Fruit fly (Drosophila melanogaster) whole organism, embryonic: Measurements from ENCODE around the gene CG34347.
A peak's percentile ranks its signal among the peaks of the same experiment; 100 is the strongest.

Experiments used
- ATbp ChIP-seq: fragments of 200-800 bp; sonication (Bioruptor generic); optimal IDR thresholded peaks from 2 replicates; lab custom pipeline; 2017; ENCODE audit warnings: missing biosample characterization, mild to moderate bottlenecking, missing genetic modification characterization, missing genetic modification reagents
- Atf-2 ChIP-seq: fragments of 200-800 bp; sonication (Bioruptor generic); optimal IDR thresholded peaks from 2 replicates; lab custom pipeline; 2016; ENCODE audit warnings: missing biosample characterization, missing genetic modification characterization
- Bteb2 ChIP-seq: fragments of 200-800 bp; sonication (Bioruptor generic); optimal IDR thresholded peaks from 2 replicates; lab custom pipeline; 2016; ENCODE audit warnings: missing biosample characterization, missing genetic modification characterization
- C15 ChIP-seq: fragments of 200-800 bp; sonication (Bioruptor generic); IDR thresholded peaks from 3 replicates; pipeline ENCODE4 v1.3.6; 2022; ENCODE audit warnings: missing biosample characterization, missing genetic modification characterization
- CG10274 ChIP-seq: fragments of 200-800 bp; sonication (Bioruptor generic); optimal IDR thresholded peaks from 3 replicates; lab custom pipeline; 2017; ENCODE audit warnings: missing biosample characterization, mild to moderate bottlenecking, missing genetic modification characterization
- CG10321 ChIP-seq: fragments of 200-800 bp; sonication (Bioruptor generic); IDR thresholded peaks from 2 replicates; pipeline ENCODE4 v1.3.6; 2022; ENCODE audit warnings: missing biosample characterization, missing genetic modification characterization
- CG11247 ChIP-seq: fragments of 200-800 bp; sonication (Bioruptor generic); IDR thresholded peaks from 2 replicates; pipeline ENCODE4 v1.3.6; 2022; ENCODE audit warnings: missing biosample characterization, missing genetic modification characterization
- CG13287 ChIP-seq: fragments of 200-800 bp; sonication (Bioruptor generic); IDR thresholded peaks from 2 replicates; pipeline ENCODE4 v1.3.6; 2022; ENCODE audit warnings: missing biosample characterization, missing genetic modification characterization; ENCODE audit not compliant: partially characterized antibody
- CG13624 ChIP-seq: fragments of 200-800 bp; sonication (Bioruptor generic); optimal IDR thresholded peaks from 2 replicates; lab custom pipeline; 2016; ENCODE audit warnings: missing biosample characterization, missing genetic modification characterization
- CG13894 ChIP-seq: fragments of 200-800 bp; sonication (Bioruptor generic); optimal IDR thresholded peaks from 3 replicates; lab custom pipeline; 2018; ENCODE audit warnings: missing biosample characterization, mild to moderate bottlenecking, missing genetic modification characterization, moderate library complexity
- CG16779 ChIP-seq: fragments of 200-800 bp; sonication (Bioruptor generic); IDR thresholded peaks from 2 replicates; pipeline ENCODE4 v1.3.6; 2022; ENCODE audit warnings: missing biosample characterization, missing genetic modification characterization
- CG17802 ChIP-seq: fragments of 200-800 bp; sonication (Bioruptor generic); optimal IDR thresholded peaks from 2 replicates; lab custom pipeline; 2018; ENCODE audit warnings: missing biosample characterization, mild to moderate bottlenecking, missing genetic modification characterization, moderate library complexity
- CG1792 ChIP-seq: fragments of 200-800 bp; sonication (Bioruptor generic); optimal IDR thresholded peaks from 2 replicates; lab custom pipeline; 2016; ENCODE audit warnings: missing biosample characterization, missing genetic modification characterization
- CG18476 ChIP-seq: fragments of 200-800 bp; sonication (Bioruptor generic); optimal IDR thresholded peaks from 2 replicates; lab custom pipeline; 2016; ENCODE audit warnings: missing biosample characterization, mild to moderate bottlenecking, missing genetic modification characterization
- CG2202 ChIP-seq: fragments of 200-800 bp; sonication (Bioruptor generic); optimal IDR thresholded peaks from 2 replicates; lab custom pipeline; 2018; ENCODE audit warnings: missing biosample characterization, mild to moderate bottlenecking, missing genetic modification characterization
- CG31441 ChIP-seq: fragments of 200-800 bp; sonication (Bioruptor generic); IDR thresholded peaks from 2 replicates; pipeline ENCODE4 v1.3.6; 2022; ENCODE audit warnings: missing biosample characterization, missing genetic modification characterization
- CG3838 ChIP-seq: fragments of 200-800 bp; sonication (Bioruptor generic); optimal IDR thresholded peaks from 3 replicates; lab custom pipeline; 2016; ENCODE audit warnings: missing biosample characterization, missing genetic modification characterization
- CG4404 ChIP-seq: fragments of 200-800 bp; sonication (Bioruptor generic); IDR thresholded peaks from 2 replicates; pipeline ENCODE4 v1.3.6; 2022; ENCODE audit warnings: missing biosample characterization, missing genetic modification characterization
- CG6683 ChIP-seq: fragments of 200-800 bp; sonication (Bioruptor generic); optimal IDR thresholded peaks from 2 replicates; lab custom pipeline; 2017; ENCODE audit warnings: missing biosample characterization, mild to moderate bottlenecking, missing genetic modification characterization, missing genetic modification reagents
- CG9215 ChIP-seq: fragments of 200-800 bp; sonication (Bioruptor generic); IDR thresholded peaks from 2 replicates; pipeline ENCODE4 v1.3.6; 2022; ENCODE audit warnings: missing biosample characterization, missing genetic modification characterization
- CG9609 ChIP-seq: fragments of 200-800 bp; sonication (Bioruptor generic); optimal IDR thresholded peaks from 3 replicates; lab custom pipeline; 2016; ENCODE audit warnings: missing biosample characterization, missing genetic modification characterization
- CTCF ChIP-seq: fragments of 200-800 bp; sonication (Bioruptor generic); optimal IDR thresholded peaks from 2 replicates; lab custom pipeline; 2017; ENCODE audit warnings: missing biosample characterization, mild to moderate bottlenecking, missing genetic modification characterization, moderate library complexity
- D ChIP-seq, 2 experiments: fragments of 200-800 bp in 1 of 2; fragments of >200 bp in 1 of 2; sonication (Bioruptor generic) in 1 of 2; optimal IDR thresholded peaks; 2 replicates in 1 of 2; 3 replicates in 1 of 2; lab custom pipeline; 2017; ENCODE audit warnings: mild to moderate bottlenecking in 1 of 2, missing biosample characterization in 1 of 2, missing genetic modification characterization in 1 of 2, missing genetic modification reagents in 1 of 2
- D19B ChIP-seq: fragments of 200-800 bp; sonication (Bioruptor generic); optimal IDR thresholded peaks from 2 replicates; lab custom pipeline; 2017; ENCODE audit warnings: missing biosample characterization, mild to moderate bottlenecking, missing genetic modification characterization
- Dll ChIP-seq: fragments of 200-800 bp; sonication (Bioruptor generic); IDR thresholded peaks from 4 replicates; pipeline ENCODE4 v1.3.6; 2022; ENCODE audit warnings: missing biosample characterization, missing genetic modification characterization; ENCODE audit not compliant: partially characterized antibody
- Hsf ChIP-seq: fragments of 200-800 bp; sonication (Bioruptor generic); optimal IDR thresholded peaks from 3 replicates; lab custom pipeline; 2016; ENCODE audit warnings: missing biosample characterization, missing genetic modification characterization
- Kr ChIP-seq: fragments of 200-800 bp; sonication (Bioruptor generic); optimal IDR thresholded peaks from 2 replicates; lab custom pipeline; 2017; ENCODE audit warnings: missing biosample characterization, mild to moderate bottlenecking, missing genetic modification characterization
- NC2α ChIP-seq: fragments of 200-800 bp; sonication (Bioruptor generic); optimal IDR thresholded peaks from 2 replicates; lab custom pipeline; 2016; ENCODE audit warnings: missing biosample characterization, missing genetic modification characterization
- PHDP ChIP-seq: fragments of 200-800 bp; sonication (Bioruptor generic); optimal IDR thresholded peaks from 3 replicates; lab custom pipeline; 2018; ENCODE audit warnings: missing biosample characterization, mild to moderate bottlenecking, missing genetic modification characterization, moderate library complexity
- Rfx ChIP-seq: fragments of 200-800 bp; sonication (Bioruptor generic); IDR thresholded peaks from 2 replicates; pipeline ENCODE4 v1.3.6; 2022; ENCODE audit warnings: missing biosample characterization, missing genetic modification characterization
- Taf1 ChIP-seq: fragments of 200-800 bp; sonication (Bioruptor generic); IDR thresholded peaks from 2 replicates; pipeline ENCODE4 v1.3.6; 2022; ENCODE audit warnings: missing biosample characterization, missing genetic modification characterization
- az2 ChIP-seq: fragments of 200-800 bp; sonication (Bioruptor generic); optimal IDR thresholded peaks from 3 replicates; lab custom pipeline; 2016; ENCODE audit warnings: missing biosample characterization, missing genetic modification characterization
- en ChIP-seq: fragments of 200-800 bp; sonication (Bioruptor generic); optimal IDR thresholded peaks from 2 replicates; lab custom pipeline; 2016; ENCODE audit warnings: missing biosample characterization, missing genetic modification characterization
- ewg ChIP-seq: fragments of 200-800 bp; sonication (Bioruptor generic); optimal IDR thresholded peaks from 3 replicates; lab custom pipeline; 2017; ENCODE audit warnings: mild to moderate bottlenecking, missing biosample characterization, missing genetic modification reagents, missing genetic modification characterization
- ftz-f1 ChIP-seq: fragments of 200-800 bp; sonication (Bioruptor generic); optimal IDR thresholded peaks from 2 replicates; lab custom pipeline; 2016; ENCODE audit warnings: missing biosample characterization, missing genetic modification characterization
- gem ChIP-seq: fragments of 200-800 bp; sonication (Bioruptor generic); optimal IDR thresholded peaks from 2 replicates; lab custom pipeline; 2019; ENCODE audit warnings: missing biosample characterization, mild to moderate bottlenecking, missing genetic modification characterization, moderate library complexity
- insv ChIP-seq, 2 experiments: fragments of 200-800 bp; sonication (Bioruptor generic); optimal IDR thresholded peaks; 3 replicates each; lab custom pipeline; 2016 to 2018; ENCODE audit warnings: missing biosample characterization in 2 of 2, missing genetic modification characterization in 2 of 2
- inv ChIP-seq: fragments of 200-800 bp; sonication (Bioruptor generic); IDR thresholded peaks from 2 replicates; pipeline ENCODE4 v1.3.6; 2022; ENCODE audit warnings: missing biosample characterization, missing genetic modification characterization; ENCODE audit not compliant: partially characterized antibody
- jumu ChIP-seq: fragments of 200-800 bp; sonication (Bioruptor generic); optimal IDR thresholded peaks from 3 replicates; lab custom pipeline; 2016; ENCODE audit warnings: missing biosample characterization, missing genetic modification characterization
- luna ChIP-seq: fragments of 200-800 bp; sonication (Bioruptor generic); optimal IDR thresholded peaks from 2 replicates; lab custom pipeline; 2016; ENCODE audit warnings: missing biosample characterization, missing genetic modification characterization
- nau ChIP-seq: fragments of 200-800 bp; sonication (Bioruptor generic); optimal IDR thresholded peaks from 3 replicates; lab custom pipeline; 2017; ENCODE audit warnings: missing biosample characterization, mild to moderate bottlenecking, missing genetic modification characterization, missing genetic modification reagents
- p53 ChIP-seq: fragments of 200-800 bp; sonication (Bioruptor generic); optimal IDR thresholded peaks from 2 replicates; lab custom pipeline; 2016; ENCODE audit warnings: missing biosample characterization, missing genetic modification characterization
- run ChIP-seq: fragments of 200-800 bp; sonication (Bioruptor generic); optimal IDR thresholded peaks from 3 replicates; lab custom pipeline; 2018; ENCODE audit warnings: missing biosample characterization, mild to moderate bottlenecking, missing genetic modification characterization
- sens ChIP-seq: fragments of 200-800 bp; sonication (Bioruptor generic); peaks from one replicate; lab custom pipeline; 2016; ENCODE audit warnings: missing biosample characterization, missing genetic modification characterization
- sens-2 ChIP-seq: fragments of 200-800 bp; sonication (Bioruptor generic); IDR thresholded peaks from 2 replicates; pipeline ENCODE4 v1.3.6; 2022; ENCODE audit warnings: missing biosample characterization, missing genetic modification characterization
- seq ChIP-seq: fragments of 200-800 bp; sonication (Bioruptor generic); IDR thresholded peaks from 2 replicates; pipeline ENCODE4 v1.3.6; 2022; ENCODE audit warnings: missing biosample characterization, missing genetic modification characterization
- stwl ChIP-seq: fragments of 200-800 bp; sonication (Bioruptor generic); optimal IDR thresholded peaks from 3 replicates; lab custom pipeline; 2018; ENCODE audit warnings: missing biosample characterization, mild to moderate bottlenecking, missing genetic modification characterization, moderate library complexity
- tin ChIP-seq: fragments of 200-800 bp; sonication (Bioruptor generic); optimal IDR thresholded peaks from 3 replicates; lab custom pipeline; 2016; ENCODE audit warnings: missing biosample characterization, missing genetic modification characterization
- twi ChIP-seq: fragments of 200-800 bp; optimal IDR thresholded peaks from 2 replicates; lab custom pipeline; 2019; ENCODE audit warnings: missing biosample characterization, mild to moderate bottlenecking, missing genetic modification characterization, moderate library complexity

CG34347 gene

dm6 chr3R:31404499-31405276 lies 93.7 kb downstream of the CG34347 start, which contains the start of gene Gprk2:
TSS of gene Gprk2 (plus strand) at chr3R:31405245.
- TF ChIP-seq p53 (GFP tag; lab: Kevin White, UChicago) (peak; percentile 99), NC2α (GFP tag; lab: Kevin White, UChicago) (peak; percentile 100), CG10274 (GFP tag; lab: Kevin White, UChicago) (peak; percentile 100), luna (GFP tag; lab: Kevin White, UChicago) (peak; percentile 100), ftz-f1 (GFP tag; lab: Kevin White, UChicago) (peak; percentile 99), Bteb2 (GFP tag; lab: Kevin White, UChicago) (peak; percentile 100), seq (GFP tag; lab: Robert Waterston, UW) (peak; percentile 100), D (optimal IDR thresholded peaks at IDR 0.05; lab: Kevin White, UChicago) (peak; percentile 9), D (GFP tag; optimal IDR thresholded peaks at IDR 0.05; lab: Kevin White, UChicago) (peak; percentile 100), tin (GFP tag; lab: Kevin White, UChicago) (peak; percentile 100), CG13287 (GFP tag; lab: Robert Waterston, UW) (peak; percentile 71), sens-2 (GFP tag; lab: Robert Waterston, UW) (peak; percentile 100), CG9609 (GFP tag; lab: Kevin White, UChicago) (peak; percentile 100), Dll (0 out of 4 replicates have a peak, but pooled peaks have one; percentile 23), twi (tag; lab: Kevin White, UChicago) (peak; percentile 99), D19B (GFP tag; lab: Kevin White, UChicago) (peak; percentile 99), Kr (peak; percentile 92), CG18476 (peak; percentile 100), CTCF (GFP tag; lab: Kevin White, UChicago) (peak; percentile 81), insv (GFP tag; optimal IDR thresholded peaks at IDR 0.05; lab: Kevin White, UChicago) (peak; percentile 18 to 89), CG13894 (peak; percentile 99), Rfx (GFP tag; lab: Robert Waterston, UW) (peak; percentile 100), en (peak; percentile 100), CG17802 (tag; lab: Kevin White, UChicago) (peak; percentile 95), Atf-2 (GFP tag; lab: Kevin White, UChicago) (peak; percentile 100), CG1792 (GFP tag; lab: Kevin White, UChicago) (peak; percentile 100), CG2202 (tag; lab: Kevin White, UChicago) (peak; percentile 99), ATbp (peak; percentile 100), az2 (peak; percentile 100), CG10321 (GFP tag; lab: Robert Waterston, UW) (peak; percentile 93), CG3838 (peak; percentile 99), sens (GFP tag; lab: Kevin White, UChicago) (peak; percentile 100), CG6683 (peak; percentile 99), gem (tag; lab: Kevin White, UChicago) (peak; percentile 100), jumu (GFP tag; lab: Kevin White, UChicago) (peak; percentile 100), ewg (peak; percentile 100), CG11247 (peak; percentile 100), CG4404 (peak; percentile 99), C15 (GFP tag; lab: Robert Waterston, UW) (peak; percentile 100), Hsf (GFP tag; lab: Kevin White, UChicago) (peak; percentile 100), CG9215 (GFP tag; lab: Robert Waterston, UW) (peak; percentile 99), CG31441 (GFP tag; lab: Robert Waterston, UW) (peak; percentile 99), PHDP (tag; lab: Kevin White, UChicago) (peak; percentile 100), CG13624 (peak; percentile 100), CG16779 (peak; percentile 100), inv (GFP tag; lab: Robert Waterston, UW) (peak; percentile 22; the same call in 1 of the 2 replicates), nau (peak; percentile 100), run (tag; lab: Kevin White, UChicago) (peak; percentile 100), stwl (peak; percentile 81), Taf1 (GFP tag; lab: Robert Waterston, UW) (peak; percentile 99)
